Worm (Caenorhabditis elegans) whole organism, late embryonic: ENCODE data around the gene F40B5.2.

Source experiments
- C38D4.7 ChIP-seq: fragments of 200-800 bp; sonication (Bioruptor generic); optimal IDR thresholded peaks from 2 replicates; lab custom pipeline; 2018; ENCODE audit warnings: mild to moderate bottlenecking, missing genetic modification characterization, moderate library complexity, missing compliant biosample characterization
- ahr-1 ChIP-seq: sonication (generic microtip); optimal IDR thresholded peaks from 2 replicates; lab custom pipeline; 2016; ENCODE audit warnings: missing genetic modification characterization, missing compliant biosample characterization
- ceh-14 ChIP-seq: sonication (generic microtip); optimal IDR thresholded peaks from 2 replicates; lab custom pipeline; 2016; ENCODE audit warnings: missing genotype, missing genetic modification characterization, missing compliant biosample characterization
- ceh-24 ChIP-seq: sonication (generic microtip); optimal IDR thresholded peaks from 2 replicates; lab custom pipeline; 2016; ENCODE audit warnings: mild to moderate bottlenecking, missing genetic modification characterization, missing compliant biosample characterization
- ceh-34 ChIP-seq: sonication (generic microtip); optimal IDR thresholded peaks from 2 replicates; lab custom pipeline; 2016; ENCODE audit warnings: mild to moderate bottlenecking, missing genetic modification characterization, missing compliant biosample characterization
- ceh-6 ChIP-seq: fragments of 200-800 bp; sonication (Bioruptor generic); optimal IDR thresholded peaks from 2 replicates; lab custom pipeline; 2018; ENCODE audit warnings: mild to moderate bottlenecking, missing genetic modification characterization, missing compliant biosample characterization
- ceh-9 ChIP-seq: sonication (generic microtip); optimal IDR thresholded peaks from 2 replicates; lab custom pipeline; 2016; ENCODE audit warnings: mild to moderate bottlenecking, missing genetic modification characterization, inconsistent platforms, missing compliant biosample characterization
- che-1 ChIP-seq: sonication (generic microtip); optimal IDR thresholded peaks from 2 replicates; lab custom pipeline; 2016; ENCODE audit warnings: mild to moderate bottlenecking, missing genetic modification characterization, missing compliant biosample characterization
- dmd-4 ChIP-seq: sonication (generic microtip); optimal IDR thresholded peaks from 2 replicates; lab custom pipeline; 2016; ENCODE audit warnings: borderline replicate concordance, missing genetic modification characterization, missing compliant biosample characterization
- fkh-10 ChIP-seq: fragments of 150-350 bp; optimal IDR thresholded peaks from 2 replicates; lab custom pipeline; 2014; ENCODE audit warnings: missing biosample characterization, missing genetic modification reagents, missing genetic modification characterization
- hlh-6 ChIP-seq: sonication (generic microtip); optimal IDR thresholded peaks from 2 replicates; lab custom pipeline; 2016; ENCODE audit warnings: missing genotype, missing genetic modification characterization, missing compliant biosample characterization
- pha-2 ChIP-seq: sonication (generic microtip); optimal IDR thresholded peaks from 2 replicates; lab custom pipeline; 2017; ENCODE audit warnings: mild to moderate bottlenecking, missing genetic modification characterization, missing compliant biosample characterization
- ref-2 ChIP-seq: sonication (generic microtip); optimal IDR thresholded peaks from 2 replicates; lab custom pipeline; 2016; ENCODE audit warnings: missing genetic modification characterization, missing compliant biosample characterization
- sdc-2 ChIP-seq: sonication (generic microtip); optimal IDR thresholded peaks from 2 replicates; lab custom pipeline; 2016; ENCODE audit warnings: missing genotype, missing genetic modification characterization, missing compliant biosample characterization
- syd-9 ChIP-seq: sonication (generic microtip); optimal IDR thresholded peaks from 2 replicates; lab custom pipeline; 2016; ENCODE audit warnings: mild to moderate bottlenecking, missing genetic modification characterization, moderate library complexity, missing compliant biosample characterization
- tbx-7 ChIP-seq: sonication (generic microtip); optimal IDR thresholded peaks from 2 replicates; lab custom pipeline; 2016; ENCODE audit warnings: missing genotype, missing genetic modification characterization, missing compliant biosample characterization
- zip-5 ChIP-seq: sonication (generic microtip); optimal IDR thresholded peaks from 2 replicates; lab custom pipeline; 2016; ENCODE audit warnings: missing genetic modification characterization, missing compliant biosample characterization

Gene F40B5.2

DNA sequence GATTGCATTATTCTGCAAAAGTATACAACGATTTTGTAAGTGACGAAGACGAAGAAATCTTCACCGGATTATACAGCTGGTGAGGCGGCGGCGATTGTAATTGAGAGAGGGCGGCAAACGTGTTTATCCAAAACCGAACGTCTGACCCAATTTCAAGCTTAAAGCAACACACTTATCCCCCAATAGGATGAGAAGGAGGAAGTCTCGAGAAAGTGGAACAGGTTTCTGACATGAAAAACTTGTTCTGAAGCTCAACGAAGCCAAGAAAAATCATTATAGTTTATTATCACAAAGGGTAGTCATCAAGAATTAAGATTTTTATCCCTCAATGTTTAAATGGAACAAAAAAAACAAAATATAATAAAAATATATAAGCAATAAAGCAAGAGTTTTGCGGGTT, 50.7 kb downstream of the F40B5.2 start, which contains the start of gene spp-13:
TSS of gene spp-13 (minus strand) at position 143 of the 400 bp plus-strand sequence.
- TF ChIP-seq ceh-34 (no peak), dmd-4 (no peak), che-1 (no peak), syd-9 (tag; lab: Kevin White, UChicago) (no peak), fkh-10 (GFP tag; lab: Kevin White, UChicago) (no peak), ref-2 (tag; lab: Kevin White, UChicago) (no peak), ceh-14 (tag; lab: Kevin White, UChicago) (no peak), ahr-1 (tag; lab: Kevin White, UChicago) (no peak), zip-5 (tag; lab: Kevin White, UChicago) (no peak), sdc-2 (tag; lab: Kevin White, UChicago) (no peak), tbx-7 (no peak), ceh-9 (no peak), pha-2 (tag; lab: Kevin White, UChicago) (no peak), C38D4.7 (no peak), ceh-6 (GFP tag; lab: Kevin White, UChicago) (no peak), hlh-6 (tag; lab: Kevin White, UChicago) (no peak), ceh-24 (tag; lab: Kevin White, UChicago) (no peak)

DNA sequence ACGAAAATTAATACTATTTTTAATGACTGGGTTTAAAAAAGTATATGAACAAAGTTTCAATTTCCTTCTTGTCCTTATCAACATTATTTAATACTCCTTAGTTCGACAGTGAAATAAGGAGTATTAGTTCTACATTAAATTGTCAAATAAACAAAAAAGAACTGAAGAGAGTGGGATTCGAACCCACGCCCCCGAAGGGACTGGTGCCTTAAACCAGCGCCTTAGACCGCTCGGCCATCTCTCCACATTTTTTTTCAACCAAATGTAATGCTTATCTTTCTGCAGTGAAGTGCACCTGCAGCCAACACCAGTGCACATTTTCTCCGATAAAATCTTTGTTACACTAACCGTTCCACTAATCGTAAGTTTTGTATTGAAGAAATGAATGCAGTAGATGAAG, 51.6 kb downstream of the F40B5.2 start:
- no peak for TF ChIP-seq C38D4.7
